Fruit fly (Drosophila melanogaster): Measurements from ENCODE around the gene GC.

DNA sequence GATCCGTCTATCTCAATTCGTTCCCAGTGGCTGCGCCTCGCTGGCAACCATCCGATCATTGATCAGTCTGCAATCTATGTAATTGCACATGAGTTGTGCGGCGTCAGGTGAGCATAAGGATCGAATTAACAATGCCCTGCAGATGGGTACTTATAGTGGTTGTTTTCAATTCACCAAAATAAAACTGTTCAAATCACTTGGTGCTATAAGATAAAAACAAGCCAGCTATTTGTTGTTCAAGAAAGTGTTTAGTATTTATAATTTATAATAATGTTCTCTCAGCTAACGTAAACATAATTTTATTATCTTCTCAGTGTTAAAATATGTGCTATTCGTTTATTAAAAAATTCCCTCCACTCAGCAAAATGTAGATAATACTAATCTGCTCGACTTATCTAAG, 13.4 kb downstream of the GC start, which contains the start of gene CG12105:
- TF ChIP-seq ttk (optimal IDR thresholded peaks at IDR 0.05) = no peak
- TF ChIP-seq psq (optimal IDR thresholded peaks at IDR 0.05) = no peak

Measured in Kc167 (cell line).